Worm (Caenorhabditis elegans): Measurements from ENCODE around the gene irld-62.

ce11 chrV:15268302-15268701 is 42.6 kb upstream of the irld-62 start, which contains the start of gene srw-22:
- TF ChIP-seq nhr-12 (tag; optimal IDR thresholded peaks at IDR 0.05), result no peak
- no peak for TF ChIP-seq C34F6.9 (tag; optimal IDR thresholded peaks at IDR 0.05)
- no peak for TF ChIP-seq nhr-237 (tag; optimal IDR thresholded peaks at IDR 0.05)
